Fruit fly (Drosophila melanogaster) S2 (cell line): ENCODE data around the gene Or71a.

ENCODE experiments used
- CG8478 ChIP-seq: fragments of >200 bp; optimal IDR thresholded peaks from 2 replicates; lab custom pipeline; 2018
- CTCF ChIP-seq, 2 experiments: fragments of >200 bp; optimal IDR thresholded peaks; 2 replicates each; lab custom pipeline; 2018

Or71a gene

DNA sequence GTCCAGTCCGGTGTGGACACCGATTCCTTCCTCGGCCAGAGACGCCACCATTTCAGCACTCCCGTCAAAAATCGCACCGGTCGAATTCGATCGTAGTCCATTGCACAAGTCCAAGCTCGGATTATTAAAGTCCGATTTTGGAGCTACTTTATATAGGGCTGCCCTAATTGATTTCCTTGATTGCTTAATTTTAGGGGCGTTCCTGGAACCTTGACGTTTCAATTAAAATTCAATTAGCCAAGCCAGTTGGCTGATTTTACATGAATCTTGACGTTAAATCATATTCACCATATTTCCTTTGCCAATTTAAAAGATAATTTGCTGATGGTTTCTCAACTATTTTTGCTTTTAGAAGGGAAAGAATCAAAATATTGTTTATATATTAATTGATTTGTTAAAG is at the start of gene Or71a:
Gene Or71a (minus strand): TSS at position 101 of the 400 bp plus-strand sequence.
- TF ChIP-seq CTCF (optimal IDR thresholded peaks at IDR 0.05; lab: Kevin White, UChicago) (no peak), CG8478 (lab: Kevin White, UChicago) (no peak)

DNA sequence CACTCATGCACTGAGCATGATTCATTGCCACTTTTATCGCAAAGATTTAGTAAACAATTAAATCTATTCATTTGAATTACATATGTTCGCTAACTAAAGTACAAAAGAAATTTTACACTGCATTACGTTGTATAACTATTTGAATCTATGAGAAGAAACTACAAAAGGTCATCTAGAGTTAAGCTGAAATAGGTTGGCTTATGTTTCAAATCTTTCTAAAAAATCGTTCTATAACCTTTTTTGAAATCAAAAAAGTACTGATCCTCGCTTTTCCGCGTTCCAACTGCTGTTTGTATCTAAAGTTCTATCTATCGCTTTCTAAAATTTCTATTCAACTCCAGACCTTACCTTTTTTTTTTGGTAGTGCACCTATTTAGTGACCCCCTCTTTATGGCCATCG is 47.5 kb upstream of the Or71a start:
- TF ChIP-seq CG8478 (lab: Kevin White, UChicago) (no peak), CTCF (optimal IDR thresholded peaks at IDR 0.05; lab: Kevin White, UChicago) (no peak)

DNA sequence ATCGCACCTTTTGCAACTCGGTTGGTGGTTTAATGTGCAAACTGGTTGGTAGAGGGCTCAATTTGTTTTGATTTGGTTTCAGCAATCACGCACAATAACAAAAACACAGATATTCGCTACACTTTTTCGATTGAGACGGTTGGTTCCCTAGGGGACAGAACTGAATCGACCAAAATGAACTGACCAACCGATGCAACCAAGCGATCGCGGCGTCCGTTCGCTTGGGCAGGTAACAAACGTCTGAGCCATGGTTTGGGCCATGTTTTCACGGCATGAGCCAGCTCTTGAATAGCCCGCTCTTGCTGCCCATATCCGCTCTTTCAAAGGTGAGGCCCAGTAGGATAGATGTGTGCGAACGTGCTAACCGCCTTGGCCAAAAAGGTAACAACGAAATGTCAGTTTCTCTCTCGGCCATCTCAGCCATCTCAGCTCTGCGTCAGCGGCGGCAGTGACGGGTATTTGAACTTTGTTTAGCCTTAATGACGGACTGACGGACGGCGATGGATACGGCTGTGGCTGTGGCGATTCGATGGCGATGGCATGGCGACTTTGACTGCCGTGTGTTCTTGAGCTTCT is 46.9 kb upstream of the Or71a start, which contains the start of gene CG16959:
Gene CG16959 (minus strand): TSS at position 245 of the 576 bp plus-strand sequence.
- TF ChIP-seq CTCF (optimal IDR thresholded peaks at IDR 0.05; lab: Kevin White, UChicago): no peak
- no peak for TF ChIP-seq CG8478 (lab: Kevin White, UChicago)

DNA sequence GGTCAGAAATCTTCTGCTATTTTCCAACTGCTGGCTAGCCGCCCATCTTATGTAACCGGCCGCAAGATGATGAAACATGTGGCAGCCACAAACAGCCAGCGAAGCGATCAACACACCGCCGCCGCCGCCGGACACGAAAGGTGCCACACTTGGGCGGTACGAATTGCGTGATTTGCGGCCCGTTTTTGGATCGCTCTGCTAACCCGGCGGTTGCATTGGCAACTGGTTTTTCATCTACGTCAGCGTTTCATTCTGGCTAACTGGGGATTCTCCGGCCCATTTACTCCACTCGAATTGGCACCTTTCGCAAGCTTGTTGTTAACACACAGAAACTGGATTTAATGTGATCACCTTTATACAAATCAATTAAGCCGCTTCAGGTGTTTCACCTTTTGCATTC is 45.5 kb upstream of the Or71a start:
- no peak for TF ChIP-seq CTCF (optimal IDR thresholded peaks at IDR 0.05; lab: Kevin White, UChicago)
- no peak for TF ChIP-seq CG8478 (lab: Kevin White, UChicago)

DNA sequence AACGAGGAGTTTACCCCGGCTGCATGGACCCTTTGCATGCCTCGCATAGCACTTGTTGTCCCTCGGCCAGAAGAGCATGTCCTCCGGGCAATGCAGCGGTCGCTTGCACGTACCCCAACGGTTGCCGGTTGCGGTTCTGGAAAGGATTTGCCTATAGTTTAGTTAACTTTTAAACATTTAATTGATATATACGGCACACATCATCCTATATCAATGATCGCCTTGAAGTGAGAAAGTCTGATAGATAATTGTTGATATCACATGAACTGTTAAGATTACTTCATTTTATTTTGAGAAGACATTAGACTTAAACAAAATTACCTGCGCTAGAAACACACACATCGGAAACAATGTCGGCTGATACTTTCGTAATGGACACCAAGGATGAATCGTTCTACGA is 43.0 kb upstream of the Or71a start, which contains the start of gene CG32847:
Gene CG32847 (plus strand): TSS at position 301 of the 400 bp plus-strand sequence.
- TF ChIP-seq CG8478 (lab: Kevin White, UChicago) (no peak), CTCF (optimal IDR thresholded peaks at IDR 0.05; lab: Kevin White, UChicago) (no peak)

DNA sequence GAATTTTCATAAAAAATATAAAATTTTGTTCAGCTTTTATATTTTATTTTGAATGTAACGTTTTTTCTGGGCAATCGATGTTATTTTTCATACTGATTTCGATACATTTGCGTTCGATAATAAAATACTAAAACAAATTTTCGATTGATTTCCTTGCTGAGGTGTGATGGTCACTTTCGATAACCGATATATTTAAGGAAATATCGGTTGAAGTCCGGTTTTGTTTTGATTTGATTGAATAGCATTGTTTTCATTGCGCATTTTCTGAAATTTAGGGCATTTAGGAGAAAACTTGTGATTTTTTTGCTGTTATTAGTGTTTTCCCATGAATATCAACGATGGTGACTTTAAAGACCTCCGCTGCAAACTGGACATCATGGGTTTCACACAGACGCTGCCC is 38.3 kb upstream of the Or71a start, which contains the start of gene Cep135:
Gene Cep135 (plus strand): TSS at position 202 of the 400 bp plus-strand sequence.
- TF ChIP-seq CTCF (optimal IDR thresholded peaks at IDR 0.05; lab: Kevin White, UChicago) (no peak), CG8478 (lab: Kevin White, UChicago) (no peak)

DNA sequence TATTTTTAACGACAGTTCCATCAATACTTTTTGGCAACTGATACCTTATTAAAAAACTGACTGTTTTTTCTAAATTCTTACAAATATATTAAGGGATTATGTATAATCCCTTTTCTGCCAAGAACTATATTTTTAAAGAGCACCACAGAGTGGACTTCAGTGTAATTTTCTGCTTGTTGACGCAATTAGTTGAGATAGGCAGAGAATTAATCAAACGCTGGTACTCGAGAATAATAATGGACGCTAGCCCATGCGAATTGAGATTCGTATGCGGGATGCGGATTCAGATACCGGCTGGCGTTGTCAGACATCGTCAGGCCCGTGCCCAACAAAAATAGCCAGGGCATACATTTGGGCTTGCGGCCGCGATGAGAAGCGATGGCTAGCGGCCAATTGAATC is 35.0 kb upstream of the Or71a start, which contains the start of gene CG13458:
Gene CG13458 (plus strand): TSS at position 301 of the 400 bp plus-strand sequence.
- TF ChIP-seq CG8478 (lab: Kevin White, UChicago) (no peak), CTCF (optimal IDR thresholded peaks at IDR 0.05; lab: Kevin White, UChicago) (no peak)

DNA sequence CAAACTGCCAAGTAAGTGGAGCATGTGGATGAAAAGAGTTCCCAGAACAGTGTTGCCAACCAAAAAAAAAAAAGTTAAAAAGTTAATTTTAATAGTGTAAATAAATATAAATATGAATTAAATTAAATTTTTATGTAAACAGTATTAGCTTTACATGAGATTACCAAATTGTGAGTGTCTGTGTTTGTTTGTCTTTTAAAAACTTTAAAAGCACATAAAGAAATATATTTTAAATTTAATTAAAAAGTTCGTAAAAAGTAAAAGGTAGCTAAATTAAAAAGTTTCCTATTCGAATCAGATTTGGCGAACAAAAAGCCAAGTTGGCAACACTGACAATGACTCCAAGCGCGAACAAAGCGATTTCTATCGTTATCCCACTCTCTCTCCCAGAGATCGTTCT is 30.7 kb upstream of the Or71a start:
- TF ChIP-seq CTCF (optimal IDR thresholded peaks at IDR 0.05; lab: Kevin White, UChicago) (no peak), CG8478 (lab: Kevin White, UChicago) (no peak)

DNA sequence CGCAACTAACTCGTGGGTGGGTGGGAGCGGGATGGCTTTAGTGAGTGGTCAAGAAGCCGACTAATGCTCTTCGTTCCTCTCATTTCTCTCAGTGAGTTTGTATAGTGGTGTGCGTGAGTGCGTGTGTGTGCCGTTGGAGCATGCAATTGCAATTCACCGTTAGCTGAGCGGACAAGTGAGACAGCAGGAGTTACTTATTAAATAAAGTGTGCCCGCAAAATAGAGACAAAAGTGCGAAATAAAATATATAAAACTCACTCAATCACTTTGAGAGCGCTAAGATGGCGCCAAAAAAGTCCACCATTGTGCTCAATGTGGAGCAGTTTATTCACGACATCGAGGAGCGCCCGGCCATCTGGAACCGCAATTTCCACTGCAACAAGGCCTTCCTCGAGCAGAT is 30.3 kb upstream of the Or71a start:
- TF ChIP-seq CG8478 (lab: Kevin White, UChicago) (no peak), CTCF (optimal IDR thresholded peaks at IDR 0.05; lab: Kevin White, UChicago) (no peak)

DNA sequence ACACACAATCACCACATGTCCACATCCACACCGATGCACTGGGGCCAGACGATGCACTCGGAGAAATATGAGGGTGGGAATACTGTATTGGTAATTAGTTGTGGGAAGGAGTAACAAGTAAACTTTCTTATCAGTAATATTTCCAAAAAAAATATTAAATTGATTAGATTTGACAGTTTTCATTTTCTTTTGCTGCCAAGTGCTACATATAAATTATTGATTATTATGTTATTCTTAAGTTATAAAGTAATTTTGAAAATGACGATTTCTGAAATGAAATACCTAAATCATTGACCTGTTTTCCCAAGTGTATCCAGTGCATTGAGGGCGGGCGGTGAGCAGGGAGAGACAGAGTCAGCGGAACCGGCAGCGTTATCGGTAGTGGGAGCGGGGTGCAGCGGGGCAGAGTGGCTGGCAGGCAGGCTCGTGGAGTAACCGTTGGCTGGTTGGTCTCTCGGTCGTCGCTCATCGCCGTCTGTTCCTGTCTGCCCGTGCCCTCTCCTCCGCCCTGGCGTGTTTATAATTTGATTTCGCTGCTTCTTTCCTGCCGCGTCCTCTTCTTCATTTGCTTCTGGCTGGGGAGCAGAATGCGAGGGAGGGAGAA is 29.6 kb upstream of the Or71a start:
- TF ChIP-seq CG8478 (lab: Kevin White, UChicago) (no peak), CTCF (optimal IDR thresholded peaks at IDR 0.05; lab: Kevin White, UChicago) (no peak)

DNA sequence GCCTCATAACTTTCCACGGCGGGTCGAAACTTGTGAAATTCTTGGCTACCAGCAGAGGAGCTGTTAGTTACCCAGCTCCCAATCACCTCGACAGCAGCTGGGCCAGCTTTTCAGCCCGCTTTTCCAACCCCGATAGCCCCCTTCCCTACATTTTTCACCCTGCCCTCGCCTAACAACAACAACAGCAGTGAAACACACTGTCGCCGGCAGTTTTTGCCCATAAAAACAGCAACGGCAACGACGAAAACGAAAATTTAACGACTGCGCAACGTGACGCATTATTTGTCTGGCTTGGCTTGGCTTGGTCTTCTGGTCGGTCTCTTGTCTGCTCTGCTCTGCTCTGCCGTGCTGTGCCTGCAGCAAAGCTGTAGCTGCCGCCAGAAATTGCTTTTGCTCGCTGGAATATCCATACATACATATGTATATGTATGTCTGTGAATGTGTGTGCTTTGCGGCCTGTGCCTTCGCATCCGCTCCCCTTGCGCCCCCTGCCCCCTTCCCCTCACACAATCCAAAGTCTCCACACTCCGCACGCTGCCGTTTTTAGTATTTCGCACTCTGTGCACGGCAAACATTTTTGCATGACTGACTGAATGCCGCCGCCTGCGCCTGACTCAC is 29.0 kb upstream of the Or71a start:
- no peak for TF ChIP-seq CTCF (optimal IDR thresholded peaks at IDR 0.05; lab: Kevin White, UChicago)
- TF ChIP-seq CG8478 (lab: Kevin White, UChicago): no peak

DNA sequence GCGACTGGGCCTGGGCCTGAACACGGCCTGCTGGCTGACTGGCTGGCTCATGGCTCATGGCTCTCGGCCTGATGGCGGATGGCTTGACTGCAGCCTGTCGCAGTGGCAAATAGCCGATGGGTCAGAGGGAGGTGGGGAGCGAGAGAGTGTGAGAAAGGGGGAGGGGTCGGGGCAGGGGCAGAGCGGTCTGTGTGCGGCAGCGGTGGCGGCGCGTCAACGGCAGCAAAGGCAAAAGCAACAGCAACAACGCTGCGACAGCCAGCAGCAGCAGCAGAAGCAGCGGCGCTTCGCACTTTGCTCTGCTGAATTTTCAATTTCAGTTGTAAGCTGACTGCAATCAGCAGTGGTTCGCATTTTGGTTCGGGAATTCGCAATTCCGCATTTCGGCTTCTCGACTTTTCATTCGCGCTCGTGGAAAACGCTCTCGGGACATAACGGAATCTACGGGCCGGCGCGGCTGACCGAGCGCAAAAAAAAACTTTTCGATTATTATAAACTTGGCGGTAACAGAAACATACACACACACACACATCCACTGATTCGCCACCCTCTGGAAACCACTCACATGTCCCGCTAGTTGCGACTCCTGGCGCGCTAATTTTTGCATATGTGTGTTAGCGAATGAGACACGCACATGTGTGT is 27.4 kb upstream of the Or71a start, which contains the start of gene CG45071:
Gene CG45071 (plus strand): TSS at position 317 of the 642 bp plus-strand sequence.
- no peak for TF ChIP-seq CTCF (optimal IDR thresholded peaks at IDR 0.05; lab: Kevin White, UChicago)
- no peak for TF ChIP-seq CG8478 (lab: Kevin White, UChicago)

DNA sequence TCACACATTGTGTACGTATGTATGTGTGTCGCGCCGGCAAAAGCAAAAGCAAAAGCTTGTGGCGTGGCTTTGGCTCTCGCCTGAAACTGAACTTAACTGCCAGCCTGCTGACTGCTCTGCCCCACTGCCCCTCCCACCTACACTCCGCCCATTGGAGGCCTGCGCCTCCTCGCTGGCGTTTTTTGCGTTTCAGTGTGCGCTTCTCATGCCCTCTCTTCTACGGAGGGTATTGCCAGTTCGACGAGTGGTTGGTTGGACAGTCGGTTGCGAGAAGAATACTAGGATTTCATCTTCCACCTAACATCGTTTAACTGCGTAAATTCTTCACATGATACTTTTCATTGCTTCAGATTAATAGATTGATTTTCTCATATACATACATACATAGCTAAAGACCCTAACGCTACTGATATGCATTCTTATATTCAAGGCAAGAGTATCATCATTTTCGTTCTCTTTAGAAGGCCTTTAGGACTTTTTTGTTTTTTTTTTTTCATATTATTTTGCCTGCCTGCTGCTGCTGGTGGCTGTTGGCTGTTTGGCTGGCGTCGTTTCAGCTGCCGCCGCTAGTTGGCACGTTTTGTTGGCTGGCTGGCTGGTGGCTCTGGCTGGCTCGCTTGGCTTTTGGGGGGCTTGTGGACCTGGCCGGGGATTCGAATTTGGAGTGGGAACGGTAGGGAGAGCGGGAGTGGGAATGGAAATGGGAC is 26.8 kb upstream of the Or71a start:
- TF ChIP-seq CG8478 (lab: Kevin White, UChicago) (no peak), CTCF (optimal IDR thresholded peaks at IDR 0.05; lab: Kevin White, UChicago) (no peak)
